Fruit fly (Drosophila melanogaster) whole organism, embryonic: ENCODE measurements around the gene CRAT.

Experiments
- Atf6 ChIP-seq: fragments of 200-800 bp; sonication (Bioruptor generic); IDR thresholded peaks from 2 replicates; pipeline ENCODE4 v1.3.6; 2022; ENCODE audit warnings: missing biosample characterization, missing genetic modification characterization
- CG11456 ChIP-seq: fragments of 200-800 bp; sonication (Bioruptor generic); IDR thresholded peaks from 3 replicates; pipeline ENCODE4 v1.3.6; 2022; ENCODE audit warnings: missing biosample characterization, missing genetic modification characterization
- CG11560 ChIP-seq: fragments of 200-800 bp; sonication (Bioruptor generic); IDR thresholded peaks from 3 replicates; pipeline ENCODE4 v1.3.6; 2022; ENCODE audit warnings: missing biosample characterization, missing genetic modification characterization
- CG12219 ChIP-seq: fragments of 200-800 bp; sonication (Bioruptor generic); optimal IDR thresholded peaks from 3 replicates; lab custom pipeline; 2018; ENCODE audit warnings: missing biosample characterization, mild to moderate bottlenecking, missing genetic modification characterization
- CG1233 ChIP-seq: fragments of 200-800 bp; sonication (Bioruptor generic); optimal IDR thresholded peaks from 4 replicates; lab custom pipeline; 2018; ENCODE audit warnings: missing biosample characterization, mild to moderate bottlenecking, missing genetic modification characterization
- CG13287 ChIP-seq: fragments of 200-800 bp; sonication (Bioruptor generic); IDR thresholded peaks from 2 replicates; pipeline ENCODE4 v1.3.6; 2022; ENCODE audit warnings: missing biosample characterization, missing genetic modification characterization; ENCODE audit not compliant: partially characterized antibody
- CG14710 ChIP-seq: fragments of 200-800 bp; sonication (Bioruptor generic); optimal IDR thresholded peaks from 3 replicates; lab custom pipeline; 2019; ENCODE audit warnings: missing biosample characterization, mild to moderate bottlenecking, missing genetic modification characterization, moderate library complexity
- CG15011 ChIP-seq: fragments of 200-800 bp; sonication (Bioruptor generic); optimal IDR thresholded peaks from 3 replicates; lab custom pipeline; 2018; ENCODE audit warnings: missing biosample characterization, mild to moderate bottlenecking, missing genetic modification characterization
- CG1602 ChIP-seq: fragments of 200-800 bp; sonication (Bioruptor generic); optimal IDR thresholded peaks from 3 replicates; lab custom pipeline; 2016; ENCODE audit warnings: missing biosample characterization, missing genetic modification characterization
- CG16779 ChIP-seq: fragments of 200-800 bp; sonication (Bioruptor generic); IDR thresholded peaks from 2 replicates; pipeline ENCODE4 v1.3.6; 2022; ENCODE audit warnings: missing biosample characterization, missing genetic modification characterization
- CG2875 ChIP-seq: fragments of 200-800 bp; sonication (Bioruptor generic); optimal IDR thresholded peaks from 2 replicates; lab custom pipeline; 2017; ENCODE audit warnings: missing biosample characterization, mild to moderate bottlenecking, missing genetic modification characterization, missing genetic modification reagents
- CG31224 ChIP-seq: fragments of 200-800 bp; sonication (Bioruptor generic); IDR thresholded peaks from 2 replicates; pipeline ENCODE4 v1.3.6; 2022; ENCODE audit warnings: missing biosample characterization, missing genetic modification characterization
- CG32767 ChIP-seq: fragments of 200-800 bp; sonication (Bioruptor generic); IDR thresholded peaks from 2 replicates; pipeline ENCODE4 v1.3.6; 2022; ENCODE audit warnings: missing biosample characterization, missing genetic modification characterization
- CG42726 ChIP-seq: fragments of 200-800 bp; sonication (Bioruptor generic); IDR thresholded peaks from 2 replicates; pipeline ENCODE4 v1.3.6; 2022; ENCODE audit warnings: missing biosample characterization, missing genetic modification characterization; ENCODE audit not compliant: partially characterized antibody
- CG6175 ChIP-seq: fragments of 200-800 bp; sonication (Bioruptor generic); IDR thresholded peaks from 3 replicates; pipeline ENCODE4 v1.3.6; 2022; ENCODE audit warnings: missing biosample characterization, missing genetic modification characterization
- CG6791 ChIP-seq: fragments of 200-800 bp; sonication (Bioruptor generic); IDR thresholded peaks from 3 replicates; pipeline ENCODE4 v1.3.6; 2022; ENCODE audit warnings: missing biosample characterization, missing genetic modification characterization; ENCODE audit not compliant: partially characterized antibody
- CG7786 ChIP-seq: fragments of 200-800 bp; sonication (Bioruptor generic); optimal IDR thresholded peaks from 2 replicates; lab custom pipeline; 2016; ENCODE audit warnings: missing biosample characterization, missing genetic modification characterization
- CG8359 ChIP-seq: fragments of 200-800 bp; sonication (Bioruptor generic); optimal IDR thresholded peaks from 2 replicates; lab custom pipeline; 2017; ENCODE audit warnings: missing biosample characterization, mild to moderate bottlenecking, missing genetic modification characterization, borderline replicate concordance
- Camta ChIP-seq: fragments of 200-800 bp; sonication (Bioruptor generic); optimal IDR thresholded peaks from 2 replicates; lab custom pipeline; 2016; ENCODE audit warnings: missing biosample characterization, missing genetic modification characterization
- Dad ChIP-seq: fragments of 200-800 bp; sonication (Bioruptor generic); optimal IDR thresholded peaks from 3 replicates; lab custom pipeline; 2016; ENCODE audit warnings: missing biosample characterization, missing genetic modification characterization
- Dek ChIP-seq: fragments of 200-800 bp; sonication (Bioruptor generic); optimal IDR thresholded peaks from 3 replicates; lab custom pipeline; 2019; ENCODE audit warnings: missing biosample characterization, mild to moderate bottlenecking, missing genetic modification characterization, moderate library complexity
- Doc3 ChIP-seq: fragments of 200-800 bp; sonication (Bioruptor generic); IDR thresholded peaks from 3 replicates; pipeline ENCODE4 v1.3.6; 2022; ENCODE audit warnings: missing biosample characterization, missing genetic modification characterization; ENCODE audit not compliant: partially characterized antibody
- GATAe ChIP-seq: fragments of 200-800 bp; sonication (Bioruptor generic); conservative IDR thresholded peaks from 2 replicates; pipeline ENCODE4 v1.3.6; 2022; ENCODE audit warnings: missing biosample characterization, missing genetic modification characterization
- Gsc ChIP-seq: fragments of 200-800 bp; sonication (Bioruptor generic); IDR thresholded peaks from 2 replicates; pipeline ENCODE4 v1.3.6; 2022; ENCODE audit warnings: missing biosample characterization, missing genetic modification characterization
- Kr ChIP-seq: fragments of 200-800 bp; sonication (Bioruptor generic); optimal IDR thresholded peaks from 2 replicates; lab custom pipeline; 2017; ENCODE audit warnings: missing biosample characterization, mild to moderate bottlenecking, missing genetic modification characterization
- Lpt ChIP-seq: fragments of >200 bp; optimal IDR thresholded peaks from 2 replicates; lab custom pipeline; 2018; ENCODE audit warnings: missing biosample characterization, missing genetic modification characterization
- Max ChIP-seq: fragments of 200-800 bp; sonication (Bioruptor generic); optimal IDR thresholded peaks from 2 replicates; lab custom pipeline; 2016; ENCODE audit warnings: missing biosample characterization, mild to moderate bottlenecking, missing genetic modification characterization
- Neu2 ChIP-seq: fragments of 200-800 bp; sonication (Bioruptor generic); optimal IDR thresholded peaks from 3 replicates; lab custom pipeline; 2016; ENCODE audit warnings: missing biosample characterization, missing genetic modification characterization, borderline replicate concordance
- NfI ChIP-seq: fragments of 200-800 bp; sonication (Bioruptor generic); optimal IDR thresholded peaks from 3 replicates; lab custom pipeline; 2018; ENCODE audit warnings: missing biosample characterization, mild to moderate bottlenecking, missing genetic modification characterization, moderate library complexity
- Pdp1 ChIP-seq, 2 experiments: fragments of 200-800 bp; sonication (Bioruptor generic); optimal IDR thresholded peaks; 3 replicates each; lab custom pipeline; 2016; ENCODE audit warnings: missing biosample characterization in 2 of 2, missing genetic modification characterization in 2 of 2, mild to moderate bottlenecking in 1 of 2, moderate library complexity in 1 of 2
- Side ChIP-seq: fragments of 200-800 bp; sonication (Bioruptor generic); optimal IDR thresholded peaks from 2 replicates; lab custom pipeline; 2016; ENCODE audit warnings: missing biosample characterization, missing genetic modification characterization
- Six4 ChIP-seq: fragments of 200-800 bp; sonication (Bioruptor generic); optimal IDR thresholded peaks from 2 replicates; lab custom pipeline; 2016; ENCODE audit warnings: missing biosample characterization, missing genetic modification characterization
- Spps ChIP-seq: fragments of 200-800 bp; sonication (Bioruptor generic); optimal IDR thresholded peaks from 2 replicates; lab custom pipeline; 2018; ENCODE audit warnings: missing biosample characterization, mild to moderate bottlenecking, missing genetic modification characterization
- Usf ChIP-seq: fragments of 200-800 bp; sonication (Bioruptor generic); optimal IDR thresholded peaks from 2 replicates; lab custom pipeline; 2017; ENCODE audit warnings: missing genotype, missing biosample characterization, missing genetic modification characterization
- chn ChIP-seq: fragments of 200-800 bp; sonication (Bioruptor generic); optimal IDR thresholded peaks from 2 replicates; lab custom pipeline; 2016; ENCODE audit warnings: missing biosample characterization, missing genetic modification characterization
- crol ChIP-seq: fragments of 200-800 bp; sonication (Bioruptor generic); IDR thresholded peaks from 2 replicates; pipeline ENCODE4 v1.3.6; 2022; ENCODE audit warnings: missing biosample characterization, missing genetic modification characterization
- dpn ChIP-seq, 2 experiments: fragments of 200-800 bp; sonication (Bioruptor generic); optimal IDR thresholded peaks; 3 replicates each; lab custom pipeline; 2016; ENCODE audit warnings: missing biosample characterization in 2 of 2, missing genetic modification characterization in 2 of 2
- emc ChIP-seq: fragments of 200-800 bp; sonication (Bioruptor generic); optimal IDR thresholded peaks from 2 replicates; lab custom pipeline; 2016; ENCODE audit warnings: missing biosample characterization, missing genetic modification characterization
- eve ChIP-seq, 2 experiments: fragments of >200 bp; optimal IDR thresholded peaks; 2 replicates each; lab custom pipeline; 2017; ENCODE audit warnings: missing biosample characterization in 2 of 2, missing genetic modification characterization in 2 of 2
- eyg ChIP-seq: fragments of 200-800 bp; sonication (Bioruptor generic); optimal IDR thresholded peaks from 3 replicates; lab custom pipeline; 2016; ENCODE audit warnings: missing biosample characterization, missing genetic modification characterization
- fd3F ChIP-seq: fragments of 200-800 bp; sonication (Bioruptor generic); optimal IDR thresholded peaks from 2 replicates; lab custom pipeline; 2018; ENCODE audit warnings: missing biosample characterization, mild to moderate bottlenecking, missing genetic modification characterization, moderate library complexity
- fd96Cb ChIP-seq: fragments of 200-800 bp; sonication (Bioruptor generic); optimal IDR thresholded peaks from 2 replicates; lab custom pipeline; 2018; ENCODE audit warnings: missing biosample characterization, mild to moderate bottlenecking, missing genetic modification characterization, moderate library complexity
- gce ChIP-seq: fragments of 200-800 bp; sonication (Bioruptor generic); IDR thresholded peaks from 3 replicates; pipeline ENCODE4 v1.3.6; 2022; ENCODE audit warnings: missing biosample characterization, missing genetic modification characterization
- jigr1 ChIP-seq: fragments of 200-800 bp; sonication (Bioruptor generic); IDR thresholded peaks from 3 replicates; pipeline ENCODE4 v1.3.6; 2022; ENCODE audit warnings: missing biosample characterization, missing genetic modification characterization
- sim ChIP-seq: fragments of 200-800 bp; sonication (Bioruptor generic); IDR thresholded peaks from 2 replicates; pipeline ENCODE4 v1.3.6; 2022; ENCODE audit warnings: missing biosample characterization, missing genetic modification characterization
- sima ChIP-seq: fragments of 200-800 bp; sonication (Bioruptor generic); optimal IDR thresholded peaks from 2 replicates; lab custom pipeline; 2016; ENCODE audit warnings: missing biosample characterization, missing genetic modification characterization
- slp2 ChIP-seq: fragments of 200-800 bp; sonication (Bioruptor generic); optimal IDR thresholded peaks from 2 replicates; lab custom pipeline; 2016; ENCODE audit warnings: missing biosample characterization, missing genetic modification characterization
- sna ChIP-seq: fragments of 200-800 bp; sonication (Bioruptor generic); IDR thresholded peaks from 2 replicates; pipeline ENCODE4 v1.3.6; 2022; ENCODE audit warnings: missing biosample characterization, missing genetic modification characterization; ENCODE audit not compliant: partially characterized antibody
- unc-4 ChIP-seq: fragments of 200-800 bp; sonication (Bioruptor generic); IDR thresholded peaks from 2 replicates; pipeline ENCODE4 v1.3.6; 2022; ENCODE audit warnings: missing biosample characterization, missing genetic modification characterization; ENCODE audit not compliant: partially characterized antibody
- unpg ChIP-seq: fragments of 200-800 bp; sonication (Bioruptor generic); optimal IDR thresholded peaks from 3 replicates; lab custom pipeline; 2018; ENCODE audit warnings: missing biosample characterization, mild to moderate bottlenecking, missing genetic modification characterization, moderate library complexity

CRAT gene

dm6 chr3R:6416242-6416641, 40.4 kb upstream of the CRAT start (continued):
- peak; percentile 66 for TF ChIP-seq CG1233 (GFP tag; lab: Kevin White, UChicago)
- no peak for TF ChIP-seq sna
- peak; percentile 59; the same call in 2 of the 3 replicates for TF ChIP-seq CG6175 (GFP tag; lab: Robert Waterston, UW)
- peak; percentile 10 for TF ChIP-seq CG8359 (GFP tag; lab: Kevin White, UChicago)
- peak; percentile 3 for TF ChIP-seq Spps (tag; lab: Kevin White, UChicago)
- TF ChIP-seq Doc3 (GFP tag; lab: Robert Waterston, UW), result no peak
- peak; percentile 79 for TF ChIP-seq CG12219 (GFP tag; lab: Kevin White, UChicago)
- peak; percentile 62 for TF ChIP-seq CG31224 (GFP tag; lab: Robert Waterston, UW)
- peak; percentile 54 for TF ChIP-seq CG1602 (GFP tag; lab: Kevin White, UChicago)
- TF ChIP-seq Neu2, result no peak
- TF ChIP-seq CG15011 (GFP tag; lab: Kevin White, UChicago), result peak; percentile 64
- peak; percentile 52 for TF ChIP-seq CG2875
- TF ChIP-seq CG42726 (GFP tag; lab: Robert Waterston, UW), result no peak
- TF ChIP-seq unc-4, result no peak
- TF ChIP-seq Max, result peak; percentile 52
- TF ChIP-seq unpg (GFP tag; lab: Kevin White, UChicago), result peak; percentile 77
- TF ChIP-seq CG11456, result peak; percentile 84
- peak; percentile 83 for TF ChIP-seq Atf6 (GFP tag; lab: Robert Waterston, UW)
- TF ChIP-seq CG32767 (GFP tag; lab: Robert Waterston, UW), result 0 out of 2 replicates have a peak, but pooled peaks have one; percentile 56
- TF ChIP-seq emc (GFP tag; lab: Kevin White, UChicago), result peak; percentile 62
- TF ChIP-seq chn (GFP tag; lab: Kevin White, UChicago), result peak; percentile 67
- no peak for TF ChIP-seq Lpt (GFP tag; lab: Kevin White, UChicago)
- peak; percentile 16 for TF ChIP-seq CG14710
- peak; percentile 59 for TF ChIP-seq Dek
- TF ChIP-seq Kr (GFP tag; lab: Kevin White, UChicago), result no peak
- TF ChIP-seq CG7786 (GFP tag; lab: Kevin White, UChicago), result peak; percentile 78
- TF ChIP-seq gce (GFP tag; lab: Robert Waterston, UW), result peak; percentile 60; the same call in 2 of the 3 replicates
- peak; percentile 60 for TF ChIP-seq fd3F
- peak; percentile 64 to 72 for TF ChIP-seq Pdp1 (GFP tag; optimal IDR thresholded peaks at IDR 0.05; lab: Kevin White, UChicago)
- peak; percentile 62 for TF ChIP-seq fd96Cb
- TF ChIP-seq NfI (GFP tag; lab: Kevin White, UChicago), result peak; percentile 82
- peak in 1 of 2 experiments; percentile 53 for TF ChIP-seq eve (GFP tag; optimal IDR thresholded peaks at IDR 0.05; lab: Kevin White, UChicago)
- TF ChIP-seq CG16779 (GFP tag; lab: Robert Waterston, UW), result no peak
- peak; percentile 42 for TF ChIP-seq Six4 (GFP tag; lab: Kevin White, UChicago)
- peak; percentile 72 for TF ChIP-seq eyg (GFP tag; lab: Kevin White, UChicago)
- peak; percentile 69; the same call in 1 of the 3 replicates for TF ChIP-seq CG11560 (tag; lab: Robert Waterston, UW)
- TF ChIP-seq jigr1 (GFP tag; lab: Robert Waterston, UW), result 0 out of 3 replicates have a peak, but pooled peaks have one; percentile 19
- peak; percentile 69 for TF ChIP-seq Side (GFP tag; lab: Kevin White, UChicago)
- TF ChIP-seq sima (GFP tag; lab: Kevin White, UChicago), result peak; percentile 55
- TF ChIP-seq crol (GFP tag; lab: Robert Waterston, UW), result no peak
- no peak for TF ChIP-seq Gsc (GFP tag; lab: Robert Waterston, UW)
- 0 out of 2 replicates have a peak, but pooled peaks have one; percentile 27 for TF ChIP-seq GATAe (GFP tag; lab: Robert Waterston, UW)
- TF ChIP-seq slp2, result peak; percentile 74
- TF ChIP-seq CG13287 (GFP tag; lab: Robert Waterston, UW), result no peak
- TF ChIP-seq Usf, result peak; percentile 51
- no peak for TF ChIP-seq CG6791 (GFP tag; lab: Robert Waterston, UW)
- TF ChIP-seq Dad (GFP tag; lab: Kevin White, UChicago), result peak; percentile 78
- TF ChIP-seq dpn (GFP tag; optimal IDR thresholded peaks at IDR 0.05; lab: Kevin White, UChicago), result peak; percentile 77 to 78
- no peak for TF ChIP-seq sim
- peak; percentile 48 for TF ChIP-seq Camta
